Fruit fly (Drosophila melanogaster): ENCODE measurements around the gene Wdr82.

DNA sequence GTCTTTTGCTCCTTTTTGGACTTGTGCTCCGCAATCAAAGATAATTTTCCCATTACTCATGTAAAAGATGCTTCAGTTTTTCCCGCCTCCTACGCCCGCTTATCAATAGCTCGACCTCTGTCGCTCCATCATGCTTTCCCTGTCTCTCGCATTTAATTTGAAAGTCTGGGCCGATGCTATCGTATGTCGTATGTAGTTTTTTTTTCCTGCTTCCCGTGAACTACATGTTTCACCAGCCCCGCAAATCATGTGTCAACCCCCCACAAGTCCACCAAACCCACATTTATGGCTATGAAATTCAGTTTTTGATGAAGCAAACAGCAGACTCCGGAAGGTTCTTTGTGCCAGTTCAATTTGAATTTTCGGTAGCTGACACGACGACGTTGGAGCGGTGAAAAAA lies 31.9 kb upstream of the Wdr82 start, which contains the start of gene CG14273:
- TF ChIP-seq CG9609 (GFP tag; optimal IDR thresholded peaks at IDR 0.05), result no peak
- TF ChIP-seq CG13296 (GFP tag; optimal IDR thresholded peaks at IDR 0.05), result no peak
- no peak for TF ChIP-seq Scr (GFP tag; IDR thresholded peaks at IDR 0.05; ENCODE audit: partially characterized antibody)
- no peak for TF ChIP-seq Spps (tag; optimal IDR thresholded peaks at IDR 0.05)
- no peak for TF ChIP-seq lov (optimal IDR thresholded peaks at IDR 0.05)
- no peak for TF ChIP-seq lov (GFP tag; IDR thresholded peaks at IDR 0.05)
- no peak for TF ChIP-seq onecut (GFP tag; IDR thresholded peaks at IDR 0.05)

Data from whole organism, embryonic.